Fruit fly (Drosophila melanogaster) whole organism, embryonic: ENCODE results near the gene CG18213.

Experiments
- Ada2b ChIP-seq: fragments of 200-800 bp; sonication (Bioruptor generic); IDR thresholded peaks from 2 replicates; pipeline ENCODE4 v1.3.6; 2022; ENCODE audit warnings: missing biosample characterization, missing genetic modification characterization
- Awh ChIP-seq: fragments of 200-800 bp; sonication (Bioruptor generic); IDR thresholded peaks from 2 replicates; pipeline ENCODE4, ENCODE4 v1.3.6; 2022; ENCODE audit warnings: missing biosample characterization, missing genetic modification characterization
- BtbVII ChIP-seq: fragments of 200-800 bp; sonication (Bioruptor generic); optimal IDR thresholded peaks from 3 replicates; lab custom pipeline; 2017; ENCODE audit warnings: missing biosample characterization, mild to moderate bottlenecking, missing genetic modification characterization
- Bteb2 ChIP-seq: fragments of 200-800 bp; sonication (Bioruptor generic); optimal IDR thresholded peaks from 2 replicates; lab custom pipeline; 2016; ENCODE audit warnings: missing biosample characterization, missing genetic modification characterization
- CG10979 ChIP-seq: fragments of 200-800 bp; sonication (Bioruptor generic); optimal IDR thresholded peaks from 2 replicates; lab custom pipeline; 2018; ENCODE audit warnings: missing biosample characterization, mild to moderate bottlenecking, missing genetic modification characterization, moderate library complexity
- CG11504 ChIP-seq: fragments of 200-800 bp; sonication (Bioruptor generic); optimal IDR thresholded peaks from 3 replicates; lab custom pipeline; 2019; ENCODE audit warnings: missing biosample characterization, mild to moderate bottlenecking, missing genetic modification characterization, moderate library complexity
- CG11695 ChIP-seq: fragments of 200-800 bp; sonication (Bioruptor generic); IDR thresholded peaks from 3 replicates; pipeline ENCODE4 v1.3.6; 2022; ENCODE audit warnings: missing biosample characterization, missing genetic modification characterization
- CG12236 ChIP-seq: fragments of 200-800 bp; sonication (Bioruptor generic); optimal IDR thresholded peaks from 2 replicates; lab custom pipeline; 2016; ENCODE audit warnings: missing biosample characterization, missing genetic modification characterization
- CG12744 ChIP-seq: fragments of 200-800 bp; sonication (Bioruptor generic); optimal IDR thresholded peaks from 2 replicates; lab custom pipeline; 2016; ENCODE audit warnings: missing biosample characterization, missing genetic modification characterization
- CG12942 ChIP-seq: fragments of 200-800 bp; sonication (Bioruptor generic); optimal IDR thresholded peaks from 3 replicates; lab custom pipeline; 2016; ENCODE audit warnings: missing biosample characterization, missing genetic modification characterization
- CG15601 ChIP-seq: fragments of 200-800 bp; sonication (Bioruptor generic); optimal IDR thresholded peaks from 3 replicates; lab custom pipeline; 2019; ENCODE audit warnings: missing biosample characterization, mild to moderate bottlenecking, missing genetic modification characterization, moderate library complexity
- CG1602 ChIP-seq: fragments of 200-800 bp; sonication (Bioruptor generic); optimal IDR thresholded peaks from 3 replicates; lab custom pipeline; 2016; ENCODE audit warnings: missing biosample characterization, missing genetic modification characterization
- CG17361 ChIP-seq: fragments of 200-800 bp; sonication (Bioruptor generic); IDR thresholded peaks from 3 replicates; pipeline ENCODE4 v1.3.6; 2022; ENCODE audit warnings: missing biosample characterization, missing genetic modification characterization
- CG17829 ChIP-seq: fragments of 200-800 bp; optimal IDR thresholded peaks from 2 replicates; lab custom pipeline; 2019; ENCODE audit warnings: missing biosample characterization, mild to moderate bottlenecking, missing genetic modification characterization, moderate library complexity
- CG18599 ChIP-seq: fragments of 200-800 bp; sonication (Bioruptor generic); optimal IDR thresholded peaks from 3 replicates; lab custom pipeline; 2017; ENCODE audit warnings: missing biosample characterization, missing genetic modification characterization, mild to moderate bottlenecking, moderate library complexity, missing genetic modification reagents
- CG2875 ChIP-seq: fragments of 200-800 bp; sonication (Bioruptor generic); optimal IDR thresholded peaks from 2 replicates; lab custom pipeline; 2017; ENCODE audit warnings: missing biosample characterization, mild to moderate bottlenecking, missing genetic modification characterization, missing genetic modification reagents
- CG32772 ChIP-seq: fragments of 200-800 bp; sonication (Bioruptor generic); IDR thresholded peaks from 2 replicates; pipeline ENCODE4 v1.3.6; 2022; ENCODE audit warnings: missing biosample characterization, missing genetic modification characterization
- CG4424 ChIP-seq: fragments of 200-800 bp; sonication (Bioruptor generic); optimal IDR thresholded peaks from 3 replicates; lab custom pipeline; 2016; ENCODE audit warnings: missing biosample characterization, missing genetic modification characterization
- CG7786 ChIP-seq: fragments of 200-800 bp; sonication (Bioruptor generic); optimal IDR thresholded peaks from 2 replicates; lab custom pipeline; 2016; ENCODE audit warnings: missing biosample characterization, missing genetic modification characterization
- CG8944 ChIP-seq: fragments of 200-800 bp; sonication (Bioruptor generic); optimal IDR thresholded peaks from 3 replicates; lab custom pipeline; 2016; ENCODE audit warnings: missing biosample characterization, missing genetic modification characterization
- Drgx ChIP-seq: fragments of 200-800 bp; sonication (Bioruptor generic); IDR thresholded peaks from 2 replicates; pipeline ENCODE4 v1.3.6; 2022; ENCODE audit warnings: missing biosample characterization, missing genetic modification characterization
- Fer1 ChIP-seq: fragments of 200-800 bp; sonication (Bioruptor generic); optimal IDR thresholded peaks from 2 replicates; lab custom pipeline; 2017; ENCODE audit warnings: missing biosample characterization, mild to moderate bottlenecking, missing genetic modification characterization
- HHEX ChIP-seq: fragments of 200-800 bp; sonication (Bioruptor generic); optimal IDR thresholded peaks from 3 replicates; lab custom pipeline; 2017; ENCODE audit warnings: missing biosample characterization, mild to moderate bottlenecking, missing genetic modification characterization, missing genetic modification reagents
- Hand ChIP-seq: fragments of 200-800 bp; sonication (Bioruptor generic); optimal IDR thresholded peaks from 2 replicates; lab custom pipeline; 2017; ENCODE audit warnings: mild to moderate bottlenecking, missing biosample characterization, missing genetic modification reagents, missing genetic modification characterization
- Hr51 ChIP-seq, 2 experiments: fragments of 200-800 bp; sonication (Bioruptor generic); optimal IDR thresholded peaks; 2 replicates in 1 of 2; 3 replicates in 1 of 2; lab custom pipeline; 2016 to 2018; ENCODE audit warnings: missing biosample characterization in 2 of 2, missing genetic modification characterization in 2 of 2, mild to moderate bottlenecking in 1 of 2, moderate library complexity in 1 of 2
- Oli ChIP-seq: fragments of 200-800 bp; sonication (Bioruptor generic); optimal IDR thresholded peaks from 2 replicates; lab custom pipeline; 2018; ENCODE audit warnings: missing biosample characterization, mild to moderate bottlenecking, missing genetic modification characterization, moderate library complexity
- Optix ChIP-seq: fragments of 200-800 bp; sonication (Bioruptor generic); IDR thresholded peaks from 3 replicates; pipeline ENCODE4 v1.3.6; 2022; ENCODE audit warnings: missing biosample characterization, missing genetic modification characterization
- PHDP ChIP-seq: fragments of 200-800 bp; sonication (Bioruptor generic); optimal IDR thresholded peaks from 3 replicates; lab custom pipeline; 2018; ENCODE audit warnings: missing biosample characterization, mild to moderate bottlenecking, missing genetic modification characterization, moderate library complexity
- ap ChIP-seq: fragments of 200-800 bp; sonication (Bioruptor generic); IDR thresholded peaks from 2 replicates; pipeline ENCODE4 v1.3.6; 2022; ENCODE audit warnings: missing biosample characterization, missing genetic modification characterization
- cg ChIP-seq: fragments of 200-800 bp; sonication (Bioruptor generic); optimal IDR thresholded peaks from 3 replicates; lab custom pipeline; 2019; ENCODE audit warnings: missing biosample characterization, mild to moderate bottlenecking, missing genetic modification characterization, moderate library complexity
- cwo ChIP-seq: fragments of 200-800 bp; sonication (Bioruptor generic); optimal IDR thresholded peaks from 3 replicates; lab custom pipeline; 2017; ENCODE audit warnings: missing biosample characterization, missing genetic modification characterization, mild to moderate bottlenecking, moderate library complexity, missing genetic modification reagents
- dmrt11E ChIP-seq: fragments of 200-800 bp; sonication (Bioruptor generic); optimal IDR thresholded peaks from 3 replicates; lab custom pipeline; 2018; ENCODE audit warnings: missing biosample characterization, mild to moderate bottlenecking, missing genetic modification characterization, moderate library complexity
- dmrt99B ChIP-seq: fragments of 200-800 bp; sonication (Bioruptor generic); optimal IDR thresholded peaks from 2 replicates; lab custom pipeline; 2018; ENCODE audit warnings: missing biosample characterization, mild to moderate bottlenecking, missing genetic modification characterization, moderate library complexity
- dpn ChIP-seq, 2 experiments: fragments of 200-800 bp; sonication (Bioruptor generic); optimal IDR thresholded peaks; 3 replicates each; lab custom pipeline; 2016; ENCODE audit warnings: missing biosample characterization in 2 of 2, missing genetic modification characterization in 2 of 2
- grn ChIP-seq: fragments of 200-800 bp; sonication (Bioruptor generic); optimal IDR thresholded peaks from 3 replicates; lab custom pipeline; 2017; ENCODE audit warnings: missing biosample characterization, missing genetic modification characterization
- gt ChIP-seq: fragments of 200-800 bp; sonication (Bioruptor generic); IDR thresholded peaks from 2 replicates; pipeline ENCODE4 v1.3.6; 2022; ENCODE audit warnings: missing biosample characterization, missing genetic modification characterization
- klu ChIP-seq: fragments of 200-800 bp; sonication (Bioruptor generic); IDR thresholded peaks from 2 replicates; pipeline ENCODE4 v1.3.6; 2022; ENCODE audit warnings: missing biosample characterization, missing genetic modification characterization
- lov ChIP-seq, 2 experiments: fragments of 200-800 bp in 1 of 2; fragments of >200 bp in 1 of 2; sonication (Bioruptor generic) in 1 of 2; IDR thresholded peaks in 1 of 2; optimal IDR thresholded peaks in 1 of 2; 2 replicates in 1 of 2; 3 replicates in 1 of 2; pipeline versions ENCODE4 v1.3.6 to Lab custom; 2017 to 2022; ENCODE audit warnings: missing biosample characterization in 1 of 2, missing genetic modification characterization in 1 of 2
- nerfin-2 ChIP-seq: fragments of 200-800 bp; sonication (Bioruptor generic); IDR thresholded peaks from 2 replicates; pipeline ENCODE4 v1.3.6; 2022; ENCODE audit warnings: missing biosample characterization, missing genetic modification characterization; ENCODE audit not compliant: partially characterized antibody
- nom ChIP-seq: fragments of 200-800 bp; sonication (Bioruptor generic); optimal IDR thresholded peaks from 2 replicates; lab custom pipeline; 2017; ENCODE audit warnings: missing biosample characterization, missing genetic modification characterization, mild to moderate bottlenecking, moderate library complexity, missing genetic modification reagents
- org-1 ChIP-seq: fragments of 200-800 bp; sonication (Bioruptor generic); optimal IDR thresholded peaks from 2 replicates; lab custom pipeline; 2017; ENCODE audit warnings: missing biosample characterization, missing genetic modification characterization
- p53 ChIP-seq: fragments of 200-800 bp; sonication (Bioruptor generic); optimal IDR thresholded peaks from 2 replicates; lab custom pipeline; 2016; ENCODE audit warnings: missing biosample characterization, missing genetic modification characterization
- pan ChIP-seq, 4 experiments: fragments of >200 bp in 3 of 4; fragments of 200-800 bp in 1 of 4; sonication (Bioruptor generic) in 1 of 4; optimal IDR thresholded peaks in 3 of 4; IDR thresholded peaks in 1 of 4; 2 replicates each; pipeline versions ENCODE4 v1.3.6 to Lab custom; 2017 to 2022; ENCODE audit warnings: missing biosample characterization in 2 of 4, missing genetic modification characterization in 2 of 4, mixed read lengths in 1 of 4
- rib ChIP-seq: fragments of 200-800 bp; sonication (Bioruptor generic); IDR thresholded peaks from 2 replicates; pipeline ENCODE4 v1.3.6; 2022; ENCODE audit warnings: missing biosample characterization, missing genetic modification characterization
- run ChIP-seq: fragments of 200-800 bp; sonication (Bioruptor generic); optimal IDR thresholded peaks from 3 replicates; lab custom pipeline; 2018; ENCODE audit warnings: missing biosample characterization, mild to moderate bottlenecking, missing genetic modification characterization
- tna ChIP-seq: fragments of 200-800 bp; sonication (Bioruptor generic); IDR thresholded peaks from 2 replicates; pipeline ENCODE4 v1.3.6; 2022; ENCODE audit warnings: missing biosample characterization, missing genetic modification characterization; ENCODE audit not compliant: partially characterized antibody
- zfh1 ChIP-seq: fragments of 200-800 bp; sonication (Bioruptor generic); IDR thresholded peaks from 3 replicates; pipeline ENCODE4 v1.3.6; 2022; ENCODE audit warnings: missing biosample characterization, missing genetic modification characterization

Gene CG18213

DNA sequence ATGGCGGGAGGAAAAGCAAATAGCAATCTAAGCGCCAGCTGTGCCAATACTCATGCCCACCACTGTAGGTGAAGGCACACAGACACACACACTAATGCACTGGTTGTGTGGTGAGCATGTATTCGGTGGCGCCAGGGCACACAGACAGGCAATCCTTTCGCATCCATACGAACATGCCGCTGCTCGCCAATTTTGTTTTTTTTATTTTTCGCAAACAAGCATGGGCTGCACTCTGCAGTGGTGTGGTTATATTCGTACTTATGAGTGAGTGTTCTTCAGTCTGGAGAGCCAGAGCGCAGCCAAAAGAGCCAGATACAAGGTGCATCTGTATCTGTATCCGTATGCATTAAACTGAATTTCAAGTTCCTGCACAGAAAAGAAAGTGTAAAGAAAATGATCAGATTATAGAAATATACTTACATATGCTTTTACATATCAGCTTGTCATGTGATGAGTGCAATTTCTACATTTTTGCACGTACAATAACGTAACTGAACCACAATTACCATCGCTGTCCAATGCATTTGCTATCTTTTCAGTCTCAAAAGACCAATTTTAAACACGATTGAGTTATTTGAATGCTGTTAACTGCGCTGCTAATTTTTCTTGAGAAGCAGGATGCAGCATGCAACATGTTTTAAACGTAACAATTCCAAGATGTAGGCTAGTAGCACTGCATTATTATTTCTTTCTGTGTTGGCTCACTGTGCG lies 19.3 kb upstream of the CG18213 start (continued):
- TF ChIP-seq nom (GFP tag; lab: Kevin White, UChicago) (peak; percentile 59), run (no peak), nerfin-2 (no peak), Ada2b (GFP tag; lab: Robert Waterston, UW) (0 out of 2 replicates have a peak, but pooled peaks have one; percentile 6), CG2875 (GFP tag; lab: Kevin White, UChicago) (peak; percentile 47), CG18599 (GFP tag; lab: Kevin White, UChicago) (no peak), grn (GFP tag; lab: Kevin White, UChicago) (no peak), klu (GFP tag; lab: Robert Waterston, UW) (no peak), CG4424 (peak; percentile 30), dpn (GFP tag; optimal IDR thresholded peaks at IDR 0.05; lab: Kevin White, UChicago) (peak in 1 of 2 experiments; percentile 8), BtbVII (GFP tag; lab: Kevin White, UChicago) (no peak), org-1 (GFP tag; lab: Kevin White, UChicago) (peak; percentile 7), Fer1 (GFP tag; lab: Kevin White, UChicago) (no peak), zfh1 (GFP tag; lab: Robert Waterston, UW) (no peak), CG17361 (GFP tag; lab: Robert Waterston, UW) (0 out of 3 replicates have a peak, but pooled peaks have one; percentile 9), PHDP (tag; lab: Kevin White, UChicago) (peak; percentile 31), Hand (GFP tag; lab: Kevin White, UChicago) (no peak), Hr51 (GFP tag; optimal IDR thresholded peaks at IDR 0.05; lab: Kevin White, UChicago) (peak in 1 of 2 experiments; percentile 37), tna (no peak), CG12942 (GFP tag; lab: Kevin White, UChicago) (no peak), CG12236 (GFP tag; lab: Kevin White, UChicago) (no peak), HHEX (no peak), CG17829 (no peak), Awh (0 out of 2 replicates have a peak, but pooled peaks have one; percentile 33), gt (GFP tag; lab: Robert Waterston, UW) (no peak), CG32772 (GFP tag; lab: Robert Waterston, UW) (0 out of 2 replicates have a peak, but pooled peaks have one; percentile 18), CG8944 (GFP tag; lab: Kevin White, UChicago) (peak; percentile 28), CG12744 (GFP tag; lab: Kevin White, UChicago) (no peak), CG1602 (GFP tag; lab: Kevin White, UChicago) (no peak), rib (0 out of 2 replicates have a peak, but pooled peaks have one; percentile 31), dmrt99B (tag; lab: Kevin White, UChicago) (peak; percentile 35), Oli (tag; lab: Kevin White, UChicago) (peak; percentile 35), Bteb2 (no peak), CG11504 (tag; lab: Kevin White, UChicago) (peak; percentile 39), pan (optimal IDR thresholded peaks at IDR 0.05; lab: Kevin White, UChicago) (no peak), pan (GFP tag; optimal IDR thresholded peaks at IDR 0.05 in 1 of 2, IDR thresholded peaks at IDR 0.05 in 1 of 2) (no peak), dmrt11E (tag; lab: Kevin White, UChicago) (peak; percentile 18), ap (GFP tag; lab: Robert Waterston, UW) (0 out of 2 replicates have a peak, but pooled peaks have one; percentile 8), CG11695 (GFP tag; lab: Robert Waterston, UW) (0 out of 3 replicates have a peak, but pooled peaks have one; percentile 5), p53 (no peak), CG7786 (GFP tag; lab: Kevin White, UChicago) (no peak), Optix (GFP tag; lab: Robert Waterston, UW) (no peak), Drgx (peak; percentile 36; the same call in 1 of the 2 replicates), cwo (no peak), CG15601 (tag; lab: Kevin White, UChicago) (no peak), lov (optimal IDR thresholded peaks at IDR 0.05; lab: Kevin White, UChicago) (no peak), lov (GFP tag; IDR thresholded peaks at IDR 0.05; lab: Robert Waterston, UW) (no peak), CG10979 (peak; percentile 38), cg (GFP tag; lab: Kevin White, UChicago) (peak; percentile 66)
